Worm (Caenorhabditis elegans) whole organism, L1 larva: ENCODE measurements around the gene C06A1.7.
A peak's percentile ranks its signal among the peaks of the same experiment; 100 is the strongest.

Source experiments
- F16B12.6 ChIP-seq: fragments of 150-350 bp; optimal IDR thresholded peaks from 2 replicates; lab custom pipeline; 2014; ENCODE audit warnings: missing biosample characterization, missing genetic modification characterization
- alr-1 ChIP-seq: fragments of 200-800 bp; sonication (Bioruptor generic); optimal IDR thresholded peaks from 2 replicates; lab custom pipeline; 2018; ENCODE audit warnings: borderline replicate concordance, mild to moderate bottlenecking, missing genetic modification characterization, missing compliant biosample characterization
- blmp-1 ChIP-seq: fragments of 150-350 bp; optimal IDR thresholded peaks from 2 replicates; lab custom pipeline; 2014; ENCODE audit warnings: missing biosample characterization, missing genetic modification characterization
- ceh-82 ChIP-seq, 3 experiments: fragments of 150-350 bp in 1 of 3; sonication (generic microtip) in 2 of 3; optimal IDR thresholded peaks; 2 replicates each; lab custom pipeline; 2014 to 2017; ENCODE audit warnings: missing biosample characterization in 3 of 3, missing genetic modification characterization in 3 of 3
- ceh-88 ChIP-seq: fragments of 200-800 bp; sonication (Bioruptor generic); IDR thresholded peaks from 2 replicates; pipeline ENCODE4 v1.3.6; 2022; ENCODE audit warnings: missing genetic modification characterization, missing compliant biosample characterization
- ceh-90 ChIP-seq: sonication (generic microtip); optimal IDR thresholded peaks from 2 replicates; lab custom pipeline; 2016; ENCODE audit warnings: missing genetic modification characterization, missing compliant biosample characterization
- dsc-1 ChIP-seq: sonication (generic microtip); optimal IDR thresholded peaks from 2 replicates; lab custom pipeline; 2016; ENCODE audit warnings: mild to moderate bottlenecking, missing genetic modification characterization, missing compliant biosample characterization
- efl-1 ChIP-seq, 4 experiments: fragments of 150-350 bp; optimal IDR thresholded peaks in 3 of 4; peaks in 1 of 4; 1 replicate in 1 of 4; 2 replicates in 3 of 4; lab custom pipeline; 2014; ENCODE audit warnings: missing biosample characterization in 2 of 4, missing genetic modification characterization in 2 of 4, missing genetic modification reagents in 2 of 4
- egl-27 ChIP-seq, 2 experiments: fragments of 150-350 bp in 1 of 2; sonication (generic microtip); optimal IDR thresholded peaks; 3 replicates each; lab custom pipeline; 2017 to 2018; ENCODE audit warnings: missing biosample characterization in 2 of 2, missing genetic modification characterization in 2 of 2, missing genetic modification reagents in 2 of 2
- fkh-10 ChIP-seq: sonication (generic microtip); optimal IDR thresholded peaks from 2 replicates; lab custom pipeline; 2017; ENCODE audit warnings: missing biosample characterization, missing genetic modification reagents, missing genetic modification characterization
- fkh-4 ChIP-seq: sonication (generic microtip); optimal IDR thresholded peaks from 2 replicates; lab custom pipeline; 2016; ENCODE audit warnings: missing compliant biosample characterization, missing genetic modification characterization, borderline replicate concordance
- fos-1 ChIP-seq: fragments of 150-350 bp; optimal IDR thresholded peaks from 2 replicates; lab custom pipeline; 2014; ENCODE audit warnings: missing biosample characterization, missing genetic modification characterization
- grh-1 ChIP-seq: fragments of 200-800 bp; sonication (Bioruptor generic); IDR thresholded peaks from 2 replicates; pipeline ENCODE4 v1.3.6; 2022; ENCODE audit warnings: missing genetic modification reagents, missing genetic modification characterization, missing compliant biosample characterization
- isw-1 ChIP-seq: fragments of 200-800 bp; sonication (Bioruptor generic); IDR thresholded peaks from 2 replicates; pipeline ENCODE4 v1.3.6; 2022; ENCODE audit warnings: missing genetic modification characterization, missing compliant biosample characterization
- lin-14 ChIP-seq: fragments of 200-800 bp; sonication (Bioruptor generic); optimal IDR thresholded peaks from 2 replicates; lab custom pipeline; 2018; ENCODE audit warnings: mild to moderate bottlenecking, missing genetic modification characterization, moderate library complexity, missing compliant biosample characterization
- lin-15B ChIP-seq: fragments of 150-350 bp; sonication (generic microtip); optimal IDR thresholded peaks from 3 replicates; lab custom pipeline; 2014; ENCODE audit warnings: missing biosample characterization, missing genetic modification characterization
- lsy-2 ChIP-seq, 2 experiments: fragments of 150-350 bp; optimal IDR thresholded peaks; 2 replicates each; lab custom pipeline; 2014; ENCODE audit warnings: missing biosample characterization in 2 of 2, missing genetic modification characterization in 2 of 2
- mef-2 ChIP-seq: fragments of 150-350 bp; optimal IDR thresholded peaks from 2 replicates; lab custom pipeline; 2014; ENCODE audit warnings: missing biosample characterization, missing genetic modification characterization
- nhr-12 ChIP-seq: sonication (generic microtip); optimal IDR thresholded peaks from 2 replicates; lab custom pipeline; 2017; ENCODE audit warnings: missing biosample characterization, missing genetic modification characterization
- nhr-20 ChIP-seq: sonication (generic microtip); optimal IDR thresholded peaks from 2 replicates; lab custom pipeline; 2016; ENCODE audit warnings: mild to moderate bottlenecking, missing genetic modification characterization, missing compliant biosample characterization
- nhr-237 ChIP-seq: fragments of 150-350 bp; optimal IDR thresholded peaks from 2 replicates; lab custom pipeline; 2014; ENCODE audit warnings: missing biosample characterization, missing genetic modification characterization
- nhr-71 ChIP-seq: sonication (generic microtip); optimal IDR thresholded peaks from 2 replicates; lab custom pipeline; 2016; ENCODE audit warnings: mild to moderate bottlenecking, missing genetic modification characterization, moderate library complexity, missing compliant biosample characterization
- nhr-76 ChIP-seq: sonication (generic microtip); optimal IDR thresholded peaks from 2 replicates; lab custom pipeline; 2017; ENCODE audit warnings: missing biosample characterization, missing genetic modification characterization
- nhr-84 ChIP-seq: sonication (generic microtip); optimal IDR thresholded peaks from 2 replicates; lab custom pipeline; 2017; ENCODE audit warnings: missing biosample characterization, missing genetic modification characterization
- nhr-85 ChIP-seq: sonication (generic microtip); peaks from one replicate; lab custom pipeline; 2016; ENCODE audit warnings: missing genetic modification characterization, inconsistent platforms, missing compliant biosample characterization
- pag-3 ChIP-seq: sonication (generic microtip); optimal IDR thresholded peaks from 2 replicates; lab custom pipeline; 2017; ENCODE audit warnings: missing genetic modification characterization, mild to moderate bottlenecking, missing compliant biosample characterization, antibody characterized with exemption, borderline replicate concordance; ENCODE audit not compliant: insufficient read depth
- pax-3 ChIP-seq: fragments of 200-800 bp; sonication (Bioruptor generic); optimal IDR thresholded peaks from 2 replicates; lab custom pipeline; 2018; ENCODE audit warnings: mild to moderate bottlenecking, missing genetic modification characterization, moderate library complexity, missing compliant biosample characterization
- pqm-1 ChIP-seq: sonication (generic microtip); optimal IDR thresholded peaks from 3 replicates; lab custom pipeline; 2017; ENCODE audit warnings: missing biosample characterization, missing genetic modification characterization
- rnt-1 ChIP-seq: sonication (generic microtip); optimal IDR thresholded peaks from 2 replicates; lab custom pipeline; 2016; ENCODE audit warnings: mild to moderate bottlenecking, missing genetic modification characterization, moderate library complexity, missing compliant biosample characterization
- snu-23 ChIP-seq: sonication (generic microtip); optimal IDR thresholded peaks from 2 replicates; lab custom pipeline; 2016; ENCODE audit warnings: missing genetic modification characterization, missing compliant biosample characterization
- sox-4 ChIP-seq: sonication (generic microtip); optimal IDR thresholded peaks from 2 replicates; lab custom pipeline; 2016; ENCODE audit warnings: missing genetic modification characterization, missing compliant biosample characterization
- sptf-1 ChIP-seq: fragments of 150-350 bp; optimal IDR thresholded peaks from 2 replicates; lab custom pipeline; 2014; ENCODE audit warnings: missing biosample characterization, missing genetic modification characterization
- tlp-1 ChIP-seq: fragments of 150-350 bp; optimal IDR thresholded peaks from 2 replicates; lab custom pipeline; 2014; ENCODE audit warnings: missing biosample characterization, missing genetic modification characterization
- unc-130 ChIP-seq: fragments of 150-350 bp; optimal IDR thresholded peaks from 2 replicates; lab custom pipeline; 2017; ENCODE audit warnings: missing biosample characterization, missing genetic modification characterization, inconsistent platforms
- unc-62 ChIP-seq: fragments of 150-350 bp; optimal IDR thresholded peaks from 2 replicates; lab custom pipeline; 2014; ENCODE audit warnings: missing biosample characterization, missing genetic modification reagents, missing genetic modification characterization
- unc-86 ChIP-seq: sonication (generic microtip); optimal IDR thresholded peaks from 2 replicates; lab custom pipeline; 2016; ENCODE audit warnings: missing genetic modification characterization, missing compliant biosample characterization
- unc-98 ChIP-seq: fragments of 200-800 bp; sonication (Bioruptor generic); IDR thresholded peaks from 2 replicates; pipeline ENCODE4 v1.3.6; 2022; ENCODE audit warnings: missing genetic modification characterization, missing compliant biosample characterization
- vab-15 ChIP-seq: sonication (generic microtip); optimal IDR thresholded peaks from 2 replicates; lab custom pipeline; 2017; ENCODE audit warnings: missing genotype, mild to moderate bottlenecking, missing genetic modification characterization, missing compliant biosample characterization
- zag-1 ChIP-seq: fragments of 150-350 bp; optimal IDR thresholded peaks from 2 replicates; lab custom pipeline; 2014; ENCODE audit warnings: missing biosample characterization, missing genetic modification characterization
- zip-4 ChIP-seq: fragments of 200-800 bp; sonication (Bioruptor generic); optimal IDR thresholded peaks from 2 replicates; lab custom pipeline; 2018; ENCODE audit warnings: mild to moderate bottlenecking, missing genetic modification characterization, moderate library complexity, missing compliant biosample characterization

The C06A1.7 gene

DNA sequence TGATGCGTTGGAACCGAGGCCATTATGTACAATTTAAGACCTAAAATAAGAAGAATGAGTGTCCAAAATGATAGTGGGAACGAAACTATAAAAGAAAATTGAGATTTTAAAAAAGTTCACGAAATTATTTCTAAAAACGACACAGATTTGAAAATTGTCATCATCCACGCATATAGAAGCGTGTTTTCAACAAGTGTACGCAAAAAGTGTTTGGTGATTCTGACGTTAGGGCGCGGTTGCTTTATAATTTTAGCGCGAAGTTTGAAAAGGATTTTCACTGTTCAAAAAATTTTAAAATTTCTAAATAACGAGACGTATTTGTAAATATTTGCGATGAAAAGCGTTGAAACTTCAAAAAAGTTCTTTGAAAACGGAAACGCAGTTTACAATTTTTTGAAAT, 1.3 kb upstream of the C06A1.7 start, which contains the start of gene cdc-48.1 (continued):
- TF ChIP-seq nhr-84 (tag; lab: Kevin White, UChicago) (peak; percentile 98), alr-1 (tag; lab: Kevin White, UChicago) (no peak), sox-4 (tag; lab: Kevin White, UChicago) (peak; percentile 98), fos-1 (tag; lab: Kevin White, UChicago) (peak; percentile 100), unc-130 (tag; lab: Kevin White, UChicago) (peak; percentile 100), vab-15 (tag; lab: Kevin White, UChicago) (peak; percentile 100), blmp-1 (tag; lab: Kevin White, UChicago) (peak; percentile 95), grh-1 (GFP tag; lab: Robert Waterston, UW) (peak; percentile 100), F16B12.6 (tag; lab: Kevin White, UChicago) (peak; percentile 81)

DNA sequence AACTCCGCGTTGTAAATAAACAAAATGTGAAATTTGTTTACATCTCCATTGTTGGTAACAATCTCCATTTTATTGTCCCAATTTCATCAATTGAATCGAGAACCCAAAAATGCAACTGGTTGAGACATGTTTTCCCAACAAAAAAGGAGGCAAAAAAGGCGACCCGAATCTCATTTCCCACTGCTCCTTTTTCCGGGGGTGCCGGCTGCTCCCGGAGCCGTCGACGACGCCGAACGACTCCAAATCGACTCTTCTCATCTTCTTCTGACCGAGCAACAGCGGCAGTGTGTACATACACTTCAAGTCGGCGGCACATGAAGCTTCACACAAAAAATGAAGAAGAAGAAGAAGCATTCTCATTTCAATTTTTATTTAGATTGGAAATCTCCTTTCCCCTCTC, 1.8 kb downstream of the C06A1.7 start:
- peak; percentile 30 for TF ChIP-seq lin-14 (GFP tag; lab: Kevin White, UChicago)
- TF ChIP-seq nhr-85: no peak
- no peak for TF ChIP-seq mef-2 (tag; lab: Kevin White, UChicago)
- no peak for TF ChIP-seq fos-1 (tag; lab: Kevin White, UChicago)
- no peak for TF ChIP-seq ceh-82 (tag; optimal IDR thresholded peaks at IDR 0.05; lab: Kevin White, UChicago)
- TF ChIP-seq alr-1 (tag; lab: Kevin White, UChicago): no peak

DNA sequence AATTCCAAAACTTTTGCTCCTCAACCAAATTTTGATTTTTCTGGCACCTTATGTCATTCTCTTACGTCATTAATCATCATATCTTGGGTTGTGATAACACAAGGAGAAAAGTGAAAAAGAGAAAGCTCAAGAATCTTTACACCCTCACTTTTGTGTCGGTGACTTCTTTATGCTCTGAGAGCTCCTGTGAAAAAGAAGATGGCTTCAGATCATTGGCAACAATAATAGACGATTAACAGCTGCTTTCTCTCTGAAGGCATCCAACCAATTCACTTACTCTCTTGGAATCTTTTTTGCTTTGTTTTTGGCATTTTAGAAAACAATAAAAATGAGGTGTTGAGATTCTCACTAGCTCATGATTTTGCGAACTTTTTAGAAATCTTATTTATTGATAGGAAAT, 4.8 kb downstream of the C06A1.7 start:
- TF ChIP-seq rnt-1 (tag; lab: Kevin White, UChicago): peak; percentile 44
- no peak for TF ChIP-seq egl-27 (tag; optimal IDR thresholded peaks at IDR 0.05; lab: Kevin White, UChicago)
- peak; percentile 43 for TF ChIP-seq nhr-71 (tag; lab: Kevin White, UChicago)
- TF ChIP-seq nhr-20: no peak
- TF ChIP-seq pax-3 (tag; lab: Kevin White, UChicago): no peak
- no peak for TF ChIP-seq snu-23
- TF ChIP-seq unc-86 (tag; lab: Kevin White, UChicago): no peak
- TF ChIP-seq lin-15B (tag; lab: Kevin White, UChicago): no peak
- peak; percentile 86 for TF ChIP-seq pag-3
- peak in 1 of 2 experiments; percentile 3 for TF ChIP-seq efl-1 (optimal IDR thresholded peaks at IDR 0.05; lab: Kevin White, UChicago)
- TF ChIP-seq efl-1 (GFP tag; optimal IDR thresholded peaks at IDR 0.05 in 1 of 2; lab: Kevin White, UChicago): no peak
- peak; percentile 79 for TF ChIP-seq lin-14 (GFP tag; lab: Kevin White, UChicago)
- peak in 1 of 2 experiments; percentile 13 for TF ChIP-seq lsy-2 (tag; optimal IDR thresholded peaks at IDR 0.05; lab: Kevin White, UChicago)

DNA sequence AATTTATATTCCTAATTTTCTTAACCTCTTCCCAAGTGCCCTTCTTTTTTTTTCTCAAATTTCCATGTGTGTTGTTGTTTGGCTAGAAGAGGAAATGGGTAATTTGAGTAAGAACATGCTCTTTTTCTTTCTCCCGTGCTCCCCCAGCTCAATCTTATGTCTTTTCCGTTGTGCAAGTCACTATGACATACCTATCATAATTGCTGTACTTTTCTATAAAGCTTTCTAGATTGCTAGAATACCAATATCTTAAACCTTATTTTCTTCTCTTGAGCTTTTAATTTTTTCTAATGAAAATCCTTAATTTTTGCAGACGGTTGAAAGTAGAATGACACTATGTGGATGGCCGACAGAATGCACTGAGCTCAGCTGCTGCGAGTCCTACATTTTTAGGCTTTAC, 5.6 kb downstream of the C06A1.7 start, which contains the start of gene txt-13:
txt-13 (plus strand) TSS at position 301 of the 400 bp plus-strand sequence.
- TF ChIP-seq unc-62 (no peak), pqm-1 (tag; lab: Kevin White, UChicago) (no peak), tlp-1 (tag; lab: Kevin White, UChicago) (no peak), sptf-1 (tag; lab: Kevin White, UChicago) (no peak), blmp-1 (tag; lab: Kevin White, UChicago) (no peak), isw-1 (GFP tag; lab: Robert Waterston, UW) (no peak), rnt-1 (tag; lab: Kevin White, UChicago) (no peak), ceh-88 (no peak), nhr-12 (no peak), unc-86 (tag; lab: Kevin White, UChicago) (no peak), fkh-10 (GFP tag; lab: Kevin White, UChicago) (no peak), unc-98 (no peak), fkh-4 (tag; lab: Kevin White, UChicago) (no peak), dsc-1 (tag; lab: Kevin White, UChicago) (no peak), zip-4 (GFP tag; lab: Kevin White, UChicago) (no peak), zag-1 (tag; lab: Kevin White, UChicago) (no peak), nhr-76 (tag; lab: Kevin White, UChicago) (no peak), nhr-237 (no peak), ceh-90 (tag; lab: Kevin White, UChicago) (no peak)
- TF ChIP-seq, all 84 proteins: peak for 0
